Worm (Caenorhabditis elegans) whole organism, L2 larva: ENCODE results near the gene fbxa-118.

ENCODE experiments used
- egl-27 ChIP-seq: sonication (generic microtip); optimal IDR thresholded peaks from 3 replicates; lab custom pipeline; 2017; ENCODE audit warnings: missing biosample characterization, missing genetic modification reagents, missing genetic modification characterization
- fos-1 ChIP-seq: fragments of 150-350 bp; optimal IDR thresholded peaks from 2 replicates; lab custom pipeline; 2014; ENCODE audit warnings: missing biosample characterization, missing genetic modification characterization
- nhr-237 ChIP-seq: fragments of 150-350 bp; optimal IDR thresholded peaks from 2 replicates; lab custom pipeline; 2014; ENCODE audit warnings: missing biosample characterization, missing genetic modification characterization
- snpc-4 ChIP-seq: fragments of 150-350 bp; optimal IDR thresholded peaks from 2 replicates; lab custom pipeline; 2014; ENCODE audit warnings: missing biosample characterization, missing genetic modification characterization
- zag-1 ChIP-seq: fragments of 150-350 bp; optimal IDR thresholded peaks from 2 replicates; lab custom pipeline; 2014; ENCODE audit warnings: missing biosample characterization, missing genetic modification characterization

DNA sequence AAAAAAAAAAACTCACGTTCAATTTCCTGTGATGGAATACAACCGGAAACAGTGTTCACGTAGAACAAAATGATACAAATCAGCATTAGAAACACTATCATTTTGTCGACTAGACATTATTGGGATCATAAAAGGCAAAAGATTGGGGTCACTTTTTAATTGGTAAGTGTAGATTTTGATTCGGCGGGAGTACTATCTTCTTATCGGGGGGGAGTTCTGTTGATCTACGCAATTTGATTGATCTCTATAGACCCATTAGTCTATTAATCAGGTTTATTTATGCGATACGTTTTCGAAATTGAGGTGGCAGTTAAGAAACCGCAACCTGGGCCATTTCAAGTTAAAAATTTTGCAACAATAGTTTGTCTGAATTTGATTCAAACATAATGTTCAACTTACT, 23.9 kb upstream of the fbxa-118 start, which contains the start of gene Y116F11B.2:
- TF ChIP-seq nhr-237 = no peak
- no peak for TF ChIP-seq zag-1
- no peak for TF ChIP-seq snpc-4 (tag; lab: Kevin White, UChicago)
- no peak for TF ChIP-seq egl-27 (tag; lab: Kevin White, UChicago)
- no peak for TF ChIP-seq fos-1 (tag; lab: Kevin White, UChicago)
